Worm (Caenorhabditis elegans) whole organism, mixed stage, embryonic: ENCODE data around the gene lury-1.

Experiments used
- M03D4.4 ChIP-seq: sonication (generic microtip); optimal IDR thresholded peaks from 2 replicates; lab custom pipeline; 2017; ENCODE audit warnings: mild to moderate bottlenecking, missing genetic modification characterization, missing compliant biosample characterization
- bed-3 ChIP-seq: fragments of 200-800 bp; sonication (Bioruptor generic); optimal IDR thresholded peaks from 3 replicates; lab custom pipeline; 2018; ENCODE audit warnings: mild to moderate bottlenecking, missing genetic modification characterization, moderate library complexity, missing compliant biosample characterization
- blmp-1 ChIP-seq: fragments of 150-350 bp; optimal IDR thresholded peaks from 2 replicates; lab custom pipeline; 2014; ENCODE audit warnings: missing biosample characterization, missing genetic modification characterization
- ceh-39 ChIP-seq: fragments of 150-350 bp; optimal IDR thresholded peaks from 2 replicates; lab custom pipeline; 2014; ENCODE audit warnings: missing biosample characterization, missing genetic modification characterization
- ceh-43 ChIP-seq: fragments of 200-800 bp; sonication (Bioruptor generic); optimal IDR thresholded peaks from 2 replicates; lab custom pipeline; 2018; ENCODE audit warnings: mild to moderate bottlenecking, missing genetic modification characterization, moderate library complexity, missing compliant biosample characterization
- ceh-83 ChIP-seq: fragments of 200-800 bp; sonication (Bioruptor generic); optimal IDR thresholded peaks from 2 replicates; lab custom pipeline; 2018; ENCODE audit warnings: mild to moderate bottlenecking, missing genetic modification characterization, missing compliant biosample characterization
- ces-1 ChIP-seq: fragments of 150-350 bp; optimal IDR thresholded peaks from 2 replicates; lab custom pipeline; 2014; ENCODE audit warnings: missing biosample characterization, missing genetic modification reagents, missing genetic modification characterization
- cnd-1 ChIP-seq: fragments of 200-800 bp; sonication (Bioruptor generic); optimal IDR thresholded peaks from 2 replicates; lab custom pipeline; 2018; ENCODE audit warnings: mild to moderate bottlenecking, missing genetic modification characterization, missing compliant biosample characterization
- elt-1 ChIP-seq: sonication (generic microtip); optimal IDR thresholded peaks from 2 replicates; lab custom pipeline; 2017; ENCODE audit warnings: missing genetic modification characterization, mild to moderate bottlenecking, missing compliant biosample characterization, antibody characterized with exemption, moderate library complexity, borderline replicate concordance; ENCODE audit not compliant: insufficient read depth
- elt-3 ChIP-seq: fragments of 150-350 bp; optimal IDR thresholded peaks from 2 replicates; lab custom pipeline; 2014; ENCODE audit warnings: missing biosample characterization, missing genetic modification characterization
- flh-1 ChIP-seq: fragments of 200-800 bp; sonication (Bioruptor generic); optimal IDR thresholded peaks from 2 replicates; lab custom pipeline; 2018; ENCODE audit warnings: mild to moderate bottlenecking, missing genetic modification characterization, moderate library complexity, missing compliant biosample characterization
- ham-2 ChIP-seq: fragments of 200-800 bp; sonication (Bioruptor generic); optimal IDR thresholded peaks from 2 replicates; lab custom pipeline; 2018; ENCODE audit warnings: mild to moderate bottlenecking, missing genetic modification characterization, missing compliant biosample characterization
- hlh-1 ChIP-seq: fragments of 150-350 bp; optimal IDR thresholded peaks from 2 replicates; lab custom pipeline; 2014; ENCODE audit warnings: missing biosample characterization, missing genetic modification reagents, missing genetic modification characterization
- lin-13 ChIP-seq: fragments of 150-350 bp; optimal IDR thresholded peaks from 2 replicates; lab custom pipeline; 2014; ENCODE audit warnings: missing biosample characterization, missing genetic modification characterization
- lin-32 ChIP-seq: fragments of 200-800 bp; sonication (Bioruptor generic); optimal IDR thresholded peaks from 2 replicates; lab custom pipeline; 2018; ENCODE audit warnings: mild to moderate bottlenecking, missing genetic modification characterization, missing compliant biosample characterization
- lsy-2 ChIP-seq: fragments of 150-350 bp; optimal IDR thresholded peaks from 2 replicates; lab custom pipeline; 2014; ENCODE audit warnings: missing biosample characterization, missing genetic modification characterization
- mab-5 ChIP-seq: fragments of 150-350 bp; optimal IDR thresholded peaks from 2 replicates; lab custom pipeline; 2014; ENCODE audit warnings: missing biosample characterization, missing genetic modification characterization
- mep-1 ChIP-seq: fragments of 150-350 bp; optimal IDR thresholded peaks from 2 replicates; lab custom pipeline; 2017; ENCODE audit warnings: missing biosample characterization, missing genetic modification reagents, missing genetic modification characterization, inconsistent platforms
- nhr-12 ChIP-seq: fragments of 150-350 bp; optimal IDR thresholded peaks from 2 replicates; lab custom pipeline; 2014; ENCODE audit warnings: missing biosample characterization, missing genetic modification characterization
- nhr-2 ChIP-seq: fragments of 150-350 bp; optimal IDR thresholded peaks from 2 replicates; lab custom pipeline; 2014; ENCODE audit warnings: missing biosample characterization, missing genetic modification characterization
- nhr-237 ChIP-seq: fragments of 150-350 bp; optimal IDR thresholded peaks from 2 replicates; lab custom pipeline; 2014; ENCODE audit warnings: missing biosample characterization, missing genetic modification characterization
- nhr-28 ChIP-seq: fragments of 150-350 bp; optimal IDR thresholded peaks from 2 replicates; lab custom pipeline; 2014; ENCODE audit warnings: missing biosample characterization, missing genetic modification characterization
- nhr-76 ChIP-seq: sonication (generic microtip); optimal IDR thresholded peaks from 2 replicates; lab custom pipeline; 2017; ENCODE audit warnings: missing biosample characterization, missing genetic modification characterization
- pha-4 ChIP-seq: fragments of 150-350 bp; optimal IDR thresholded peaks from 2 replicates; lab custom pipeline; 2018; ENCODE audit warnings: missing biosample characterization, missing genetic modification reagents, missing genetic modification characterization
- sem-2 ChIP-seq: fragments of 200-800 bp; sonication (Bioruptor generic); optimal IDR thresholded peaks from 2 replicates; lab custom pipeline; 2018; ENCODE audit warnings: mild to moderate bottlenecking, missing genetic modification characterization, missing compliant biosample characterization
- sptf-1 ChIP-seq: sonication (generic microtip); optimal IDR thresholded peaks from 2 replicates; lab custom pipeline; 2017; ENCODE audit warnings: mild to moderate bottlenecking, missing genetic modification characterization, moderate library complexity, missing compliant biosample characterization
- tbx-8 ChIP-seq: fragments of 200-800 bp; sonication (Bioruptor generic); optimal IDR thresholded peaks from 2 replicates; lab custom pipeline; 2018; ENCODE audit warnings: mild to moderate bottlenecking, missing genetic modification characterization, moderate library complexity, missing compliant biosample characterization
- unc-120 ChIP-seq: sonication (generic microtip); optimal IDR thresholded peaks from 2 replicates; lab custom pipeline; 2017; ENCODE audit warnings: missing genetic modification characterization, missing compliant biosample characterization; ENCODE audit not compliant: poor library complexity, severe bottlenecking
- unc-39 ChIP-seq: fragments of 150-350 bp; optimal IDR thresholded peaks from 2 replicates; lab custom pipeline; 2014; ENCODE audit warnings: missing biosample characterization, missing genetic modification characterization
- unc-62 ChIP-seq: fragments of 150-350 bp; optimal IDR thresholded peaks from 2 replicates; lab custom pipeline; 2014; ENCODE audit warnings: missing biosample characterization, missing genetic modification reagents, missing genetic modification characterization
- zip-8 ChIP-seq: fragments of 150-350 bp; optimal IDR thresholded peaks from 2 replicates; lab custom pipeline; 2014; ENCODE audit warnings: missing biosample characterization, missing genetic modification characterization
- ztf-11 ChIP-seq: fragments of 150-350 bp; optimal IDR thresholded peaks from 2 replicates; lab custom pipeline; 2014; ENCODE audit warnings: missing biosample characterization, missing genetic modification characterization

The lury-1 gene

DNA sequence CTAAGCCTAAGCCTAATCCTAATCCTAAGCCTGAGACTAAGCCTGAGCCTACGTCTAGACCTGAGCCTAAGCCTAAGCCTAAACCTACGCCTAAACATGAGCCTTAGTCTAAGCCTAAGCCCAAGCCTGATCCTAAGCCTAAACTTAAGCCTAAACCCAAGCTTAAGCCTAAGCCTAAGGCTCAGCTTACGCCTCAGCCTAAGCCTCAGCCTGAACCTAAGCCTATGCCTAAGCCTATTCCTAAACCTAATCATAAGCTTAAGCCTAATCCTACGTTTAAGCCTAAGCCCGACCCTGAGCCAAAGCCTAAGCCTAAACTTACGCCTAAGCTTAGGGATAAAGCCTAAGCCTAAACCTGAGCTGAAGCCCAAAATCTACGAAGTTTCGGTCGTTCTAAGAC lies 44.0 kb downstream of the lury-1 start:
- TF ChIP-seq bed-3 (GFP tag; lab: Kevin White, UChicago) (no peak), nhr-28 (tag; lab: Kevin White, UChicago) (no peak), elt-1 (tag; lab: Kevin White, UChicago) (no peak), ceh-39 (tag; lab: Kevin White, UChicago) (no peak), ces-1 (GFP tag; lab: Kevin White, UChicago) (no peak), M03D4.4 (tag; lab: Kevin White, UChicago) (no peak), sem-2 (GFP tag; lab: Kevin White, UChicago) (no peak), nhr-12 (tag; lab: Kevin White, UChicago) (no peak), sptf-1 (tag; lab: Kevin White, UChicago) (no peak), nhr-237 (tag; lab: Kevin White, UChicago) (no peak), unc-62 (no peak), cnd-1 (tag; lab: Kevin White, UChicago) (no peak), ztf-11 (tag; lab: Kevin White, UChicago) (no peak), zip-8 (tag; lab: Kevin White, UChicago) (no peak), pha-4 (tag; lab: Kevin White, UChicago) (no peak), lin-13 (tag; lab: Kevin White, UChicago) (no peak), mab-5 (tag; lab: Kevin White, UChicago) (no peak), ceh-43 (GFP tag; lab: Kevin White, UChicago) (no peak)

DNA sequence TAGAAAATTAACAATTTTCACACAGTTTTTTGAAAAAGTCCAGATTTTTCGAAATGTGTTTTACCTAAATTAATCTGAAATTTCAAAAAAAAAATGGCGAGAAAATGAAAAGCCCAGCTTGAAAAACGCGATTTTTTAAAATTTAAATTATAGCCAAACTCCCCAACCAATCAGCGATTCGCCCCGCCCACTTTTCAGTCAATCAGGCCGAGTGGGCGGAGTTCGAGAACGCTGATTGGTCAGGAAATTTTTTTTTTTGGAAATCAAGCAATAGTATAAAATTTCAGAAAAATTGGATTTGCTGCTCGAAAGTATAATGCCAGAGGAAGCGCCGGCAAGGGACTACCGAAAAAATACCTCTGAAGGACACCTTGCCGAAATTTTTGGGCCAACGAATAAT lies 45.3 kb downstream of the lury-1 start:
- TF ChIP-seq elt-1 (tag; lab: Kevin White, UChicago) (no peak), nhr-2 (tag; lab: Kevin White, UChicago) (no peak), ztf-11 (tag; lab: Kevin White, UChicago) (no peak), elt-3 (tag; lab: Kevin White, UChicago) (no peak)

DNA sequence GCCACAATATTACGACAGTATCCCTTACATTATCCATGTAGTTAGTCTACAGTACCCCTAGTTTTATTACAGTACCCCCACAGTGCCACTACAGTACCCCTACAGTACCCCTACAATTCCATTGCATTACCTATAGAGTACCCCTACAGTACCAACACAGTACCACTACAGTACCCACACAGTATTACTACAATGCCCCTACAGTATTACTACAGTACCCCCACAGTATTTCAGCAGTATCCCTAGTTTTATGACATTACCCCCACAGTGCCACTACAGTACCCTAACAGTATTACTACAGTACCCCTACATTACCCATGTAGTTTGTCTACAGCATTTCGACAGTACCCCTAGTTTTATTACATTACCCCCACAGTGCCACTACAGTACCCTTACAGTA lies 47.3 kb downstream of the lury-1 start:
- TF ChIP-seq unc-39 (tag; lab: Kevin White, UChicago) (no peak), mep-1 (tag; lab: Kevin White, UChicago) (no peak), elt-3 (tag; lab: Kevin White, UChicago) (no peak), flh-1 (GFP tag; lab: Kevin White, UChicago) (no peak), zip-8 (tag; lab: Kevin White, UChicago) (no peak), hlh-1 (tag; lab: Kevin White, UChicago) (no peak), unc-120 (tag; lab: Kevin White, UChicago) (no peak), lin-32 (GFP tag; lab: Kevin White, UChicago) (peak; percentile 40), unc-62 (no peak), nhr-28 (tag; lab: Kevin White, UChicago) (no peak), ceh-83 (GFP tag; lab: Kevin White, UChicago) (no peak), bed-3 (GFP tag; lab: Kevin White, UChicago) (no peak), ceh-43 (GFP tag; lab: Kevin White, UChicago) (no peak), nhr-237 (tag; lab: Kevin White, UChicago) (no peak), M03D4.4 (tag; lab: Kevin White, UChicago) (no peak), sptf-1 (tag; lab: Kevin White, UChicago) (peak; percentile 51), ham-2 (GFP tag; lab: Kevin White, UChicago) (no peak), ces-1 (GFP tag; lab: Kevin White, UChicago) (no peak), blmp-1 (tag; lab: Kevin White, UChicago) (no peak), lsy-2 (tag; lab: Kevin White, UChicago) (peak; percentile 17), cnd-1 (tag; lab: Kevin White, UChicago) (no peak), elt-1 (tag; lab: Kevin White, UChicago) (no peak), nhr-76 (tag; lab: Kevin White, UChicago) (no peak), ztf-11 (tag; lab: Kevin White, UChicago) (no peak)

DNA sequence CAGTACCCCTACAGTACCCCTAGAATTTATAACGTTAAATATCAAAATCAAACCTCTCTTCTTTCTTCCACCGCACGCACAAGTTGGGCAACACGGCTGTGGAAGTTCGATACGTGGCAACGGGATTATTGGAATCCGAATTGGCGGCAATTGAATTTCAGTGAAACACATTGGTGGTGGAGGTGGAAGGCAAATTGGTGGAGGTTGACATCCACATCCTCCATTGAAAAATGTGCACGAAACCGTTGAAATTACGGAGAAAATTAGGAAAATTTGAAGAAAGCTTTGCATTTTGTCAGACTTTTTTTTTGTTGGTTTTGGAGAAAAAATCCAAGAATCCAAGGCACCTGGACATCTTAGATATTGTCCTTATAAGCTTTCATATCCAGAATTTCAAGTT lies 49.1 kb downstream of the lury-1 start:
- TF ChIP-seq tbx-8 (no peak), hlh-1 (tag; lab: Kevin White, UChicago) (no peak), elt-1 (tag; lab: Kevin White, UChicago) (no peak)
